Fruit fly (Drosophila melanogaster) whole organism, wandering third instar larva: ENCODE results near the gene raw.

Experiments used
- CG32264 ChIP-seq: fragments of 200-800 bp; sonication (Bioruptor generic); optimal IDR thresholded peaks from 2 replicates; lab custom pipeline; 2016; ENCODE audit warnings: missing biosample characterization, missing genetic modification characterization
- Hnf4 ChIP-seq: fragments of 200-800 bp; sonication (Bioruptor generic); optimal IDR thresholded peaks from 2 replicates; lab custom pipeline; 2016; ENCODE audit warnings: missing biosample characterization, mild to moderate bottlenecking, missing genetic modification characterization
- N ChIP-seq: fragments of >200 bp; optimal IDR thresholded peaks from 2 replicates; lab custom pipeline; 2018; ENCODE audit warnings: missing biosample characterization, missing external identifiers, missing genetic modification characterization
- OdsH ChIP-seq: fragments of 200-800 bp; sonication (Bioruptor generic); optimal IDR thresholded peaks from 2 replicates; lab custom pipeline; 2016; ENCODE audit warnings: missing biosample characterization, mild to moderate bottlenecking, missing genetic modification characterization
- Sp1 ChIP-seq: fragments of 200-800 bp; sonication (Bioruptor generic); optimal IDR thresholded peaks from 3 replicates; lab custom pipeline; 2019; ENCODE audit warnings: missing biosample characterization, mild to moderate bottlenecking, missing genetic modification characterization, moderate library complexity
- brk ChIP-seq: fragments of 200-800 bp; sonication (Bioruptor generic); optimal IDR thresholded peaks from 2 replicates; lab custom pipeline; 2016; ENCODE audit warnings: missing biosample characterization, mild to moderate bottlenecking, missing genetic modification characterization
- h ChIP-seq: fragments of 200-800 bp; sonication (Bioruptor generic); optimal IDR thresholded peaks from 3 replicates; lab custom pipeline; 2016; ENCODE audit warnings: missing biosample characterization, mild to moderate bottlenecking, missing genetic modification characterization
- psq ChIP-seq: fragments of 200-800 bp; sonication (Bioruptor generic); optimal IDR thresholded peaks from 3 replicates; lab custom pipeline; 2017; ENCODE audit warnings: missing biosample characterization, mild to moderate bottlenecking, missing genetic modification characterization, moderate library complexity
- tai ChIP-seq: sonication (Bioruptor generic); optimal IDR thresholded peaks from 2 replicates; lab custom pipeline; 2016; ENCODE audit warnings: missing biosample characterization, missing genetic modification characterization

DNA sequence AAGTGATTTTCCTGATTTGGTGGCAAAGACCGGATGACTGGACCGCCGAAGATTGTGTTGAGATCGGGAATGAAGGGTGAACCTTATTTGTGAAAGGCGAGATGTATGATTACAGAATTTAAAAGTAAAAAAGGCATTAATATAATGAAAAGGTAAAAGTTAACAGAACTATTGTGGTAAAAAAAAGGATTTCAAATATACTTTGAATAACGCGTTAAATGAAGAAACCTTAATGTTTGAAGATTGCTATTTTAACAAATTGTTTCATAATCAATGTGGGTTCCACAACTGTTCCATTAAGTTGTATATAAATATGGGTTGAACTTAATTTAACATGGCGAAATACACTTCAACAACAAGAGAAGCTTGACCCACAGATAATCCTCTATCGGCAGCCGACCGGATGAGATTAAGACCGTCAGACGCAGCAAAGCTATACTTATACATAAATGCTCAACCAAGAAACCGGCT is 68.1 kb downstream of the raw start, which contains the start of gene Glt:
- TF ChIP-seq psq (no peak), brk (GFP tag; lab: Kevin White, UChicago) (no peak), tai (GFP tag; lab: Kevin White, UChicago) (no peak), OdsH (GFP tag; lab: Kevin White, UChicago) (peak; percentile 31), h (GFP tag; lab: Kevin White, UChicago) (peak; percentile 53), CG32264 (GFP tag; lab: Kevin White, UChicago) (no peak), Sp1 (GFP tag; lab: Kevin White, UChicago) (no peak), Hnf4 (GFP tag; lab: Kevin White, UChicago) (peak; percentile 31), N (no peak)
